Fruit fly (Drosophila melanogaster) whole organism, wandering third instar larva: ENCODE measurements around the gene CG9784.

Experiments used
- Dfd ChIP-seq: fragments of >200 bp; optimal IDR thresholded peaks from 2 replicates; lab custom pipeline; 2017; ENCODE audit warnings: missing biosample characterization, missing genetic modification characterization
- Jra ChIP-seq: sonication (Bioruptor generic); optimal IDR thresholded peaks from 2 replicates; lab custom pipeline; 2016; ENCODE audit warnings: missing biosample characterization, missing genetic modification characterization
- Myc ChIP-seq: fragments of >200 bp; optimal IDR thresholded peaks from 2 replicates; lab custom pipeline; 2017

DNA sequence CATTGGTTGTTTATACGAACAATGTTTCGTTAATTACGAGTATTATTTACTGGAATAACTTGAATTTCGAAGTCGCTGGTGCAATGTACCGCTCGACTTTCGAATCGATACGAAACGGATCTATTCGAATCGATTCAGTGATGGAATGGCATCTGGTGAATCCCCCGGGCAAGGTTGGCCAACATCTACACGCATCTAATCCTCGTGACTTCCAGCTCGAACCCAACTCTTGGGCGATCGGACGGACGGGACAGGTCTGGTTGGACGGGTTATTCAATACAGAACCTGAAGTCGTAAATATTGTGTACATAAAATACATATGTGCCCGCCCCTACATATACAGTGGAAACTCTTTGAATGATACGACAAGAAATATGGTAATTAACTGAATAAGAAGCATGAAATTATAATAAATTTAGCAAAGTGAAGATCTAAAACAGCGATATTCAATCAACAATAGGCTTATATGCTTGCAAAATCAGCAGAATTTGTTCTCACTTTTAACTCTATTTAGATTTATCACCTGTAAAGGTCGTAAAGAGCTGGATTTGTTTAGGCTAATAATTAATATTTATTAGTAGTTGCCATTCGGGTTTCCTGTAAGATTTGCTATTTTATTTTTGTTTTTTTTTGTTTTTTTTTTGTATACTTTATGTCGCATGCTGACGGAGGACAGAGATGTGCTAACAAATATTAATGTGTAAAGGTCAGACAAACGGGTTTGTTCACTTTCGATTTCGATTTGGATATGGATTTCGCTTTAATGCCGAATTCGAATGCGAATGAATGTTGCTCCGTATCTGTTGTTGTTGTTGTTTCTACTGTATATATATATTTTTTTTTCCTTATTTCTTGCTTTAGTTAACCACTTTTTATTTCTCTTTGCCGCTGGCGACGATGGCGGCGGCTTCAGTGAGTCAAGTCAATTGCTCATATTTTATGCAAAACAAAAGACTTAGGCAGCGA, 18.0 kb upstream of the CG9784 start:
- TF ChIP-seq Jra (no peak), Dfd (GFP tag; lab: Kevin White, UChicago) (no peak), Myc (lab: Kevin White, UChicago) (no peak)
